Worm (Caenorhabditis elegans) whole organism, L3 larva: Measurements from ENCODE around the gene col-33.

ENCODE experiments used
- aly-2 ChIP-seq: fragments of 150-350 bp; optimal IDR thresholded peaks from 2 replicates; lab custom pipeline; 2014; ENCODE audit warnings: missing biosample characterization, missing genetic modification characterization
- fos-1 ChIP-seq: fragments of 150-350 bp; optimal IDR thresholded peaks from 2 replicates; lab custom pipeline; 2014; ENCODE audit warnings: missing biosample characterization, missing genetic modification characterization
- nfya-1 ChIP-seq: sonication (generic microtip); optimal IDR thresholded peaks from 2 replicates; lab custom pipeline; 2017; ENCODE audit warnings: missing genetic modification characterization, mild to moderate bottlenecking, missing compliant biosample characterization, antibody characterized with exemption, moderate library complexity; ENCODE audit not compliant: insufficient read depth
- nhr-25 ChIP-seq: sonication (generic microtip); optimal IDR thresholded peaks from 2 replicates; lab custom pipeline; 2017; ENCODE audit warnings: missing biosample characterization, missing genetic modification characterization
- pha-4 ChIP-seq: fragments of 150-350 bp; optimal IDR thresholded peaks from 2 replicates; lab custom pipeline; 2014; ENCODE audit warnings: missing biosample characterization, missing genetic modification reagents, missing genetic modification characterization
- pqm-1 ChIP-seq: fragments of 150-350 bp; optimal IDR thresholded peaks from 2 replicates; lab custom pipeline; 2017; ENCODE audit warnings: missing biosample characterization, missing genetic modification characterization, inconsistent platforms
- skn-1 ChIP-seq: fragments of 150-350 bp; optimal IDR thresholded peaks from 2 replicates; lab custom pipeline; 2014; ENCODE audit warnings: missing biosample characterization, missing genetic modification characterization
- snpc-4 ChIP-seq: fragments of 150-350 bp; optimal IDR thresholded peaks from 2 replicates; lab custom pipeline; 2014; ENCODE audit warnings: missing biosample characterization, missing genetic modification characterization

DNA sequence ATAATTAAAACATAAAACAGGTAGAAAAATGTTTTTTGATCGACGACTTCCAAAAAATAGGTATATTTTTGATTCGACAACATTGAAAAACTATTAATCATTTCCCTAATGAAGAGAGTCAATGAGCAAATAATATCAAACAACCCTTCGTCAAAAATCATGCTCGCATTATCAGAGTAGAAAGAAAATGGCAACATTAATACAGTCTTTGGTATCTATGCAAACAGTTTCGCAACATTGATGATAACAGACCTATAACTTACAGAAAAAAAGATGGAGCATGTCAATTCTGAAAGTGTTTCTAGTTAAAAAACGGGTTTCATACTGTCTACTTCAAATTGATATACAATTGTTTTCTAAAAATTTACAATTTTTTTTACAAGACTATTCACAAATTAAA, 21.9 kb downstream of the col-33 start:
- TF ChIP-seq snpc-4 (tag; lab: Kevin White, UChicago), result no peak
- no peak for TF ChIP-seq fos-1 (tag; lab: Kevin White, UChicago)
- TF ChIP-seq pqm-1 (tag; lab: Kevin White, UChicago), result peak; percentile 48
- TF ChIP-seq aly-2, result no peak
- TF ChIP-seq nfya-1 (tag; lab: Kevin White, UChicago), result no peak
- TF ChIP-seq pha-4 (tag; lab: Kevin White, UChicago), result no peak
- TF ChIP-seq nhr-25 (tag; lab: Kevin White, UChicago), result no peak
- no peak for TF ChIP-seq skn-1
